Fruit fly (Drosophila melanogaster) whole organism, embryonic: ENCODE measurements around the gene CG15390.

ENCODE experiments used
- Antp ChIP-seq: fragments of 200-800 bp; sonication (Bioruptor generic); optimal IDR thresholded peaks from 3 replicates; lab custom pipeline; 2016; ENCODE audit warnings: missing biosample characterization, missing genetic modification characterization
- Bgb ChIP-seq: fragments of 200-800 bp; sonication (Bioruptor generic); IDR thresholded peaks from 2 replicates; pipeline ENCODE4 v1.3.6; 2022; ENCODE audit warnings: missing biosample characterization, missing genetic modification characterization; ENCODE audit not compliant: partially characterized antibody
- CG12391 ChIP-seq: fragments of 200-800 bp; sonication (Bioruptor generic); optimal IDR thresholded peaks from 3 replicates; lab custom pipeline; 2018; ENCODE audit warnings: missing biosample characterization, mild to moderate bottlenecking, missing genetic modification characterization, moderate library complexity
- CG13624 ChIP-seq: fragments of 200-800 bp; sonication (Bioruptor generic); optimal IDR thresholded peaks from 2 replicates; lab custom pipeline; 2016; ENCODE audit warnings: missing biosample characterization, missing genetic modification characterization
- CG13775 ChIP-seq: fragments of 200-800 bp; sonication (Bioruptor generic); optimal IDR thresholded peaks from 3 replicates; lab custom pipeline; 2017; ENCODE audit warnings: missing biosample characterization, mild to moderate bottlenecking, missing genetic modification characterization
- CG15011 ChIP-seq: fragments of 200-800 bp; sonication (Bioruptor generic); optimal IDR thresholded peaks from 3 replicates; lab custom pipeline; 2018; ENCODE audit warnings: missing biosample characterization, mild to moderate bottlenecking, missing genetic modification characterization
- CG15514 ChIP-seq: fragments of 200-800 bp; sonication (Bioruptor generic); optimal IDR thresholded peaks from 3 replicates; lab custom pipeline; 2017; ENCODE audit warnings: missing biosample characterization, missing genetic modification characterization, mild to moderate bottlenecking, moderate library complexity, missing genetic modification reagents
- CG16863 ChIP-seq: fragments of 200-800 bp; sonication (Bioruptor generic); optimal IDR thresholded peaks from 3 replicates; lab custom pipeline; 2016; ENCODE audit warnings: missing biosample characterization, missing genetic modification characterization
- CG1792 ChIP-seq: fragments of 200-800 bp; sonication (Bioruptor generic); optimal IDR thresholded peaks from 2 replicates; lab custom pipeline; 2016; ENCODE audit warnings: missing biosample characterization, missing genetic modification characterization
- CG1832 ChIP-seq: fragments of 200-800 bp; sonication (Bioruptor generic); optimal IDR thresholded peaks from 2 replicates; lab custom pipeline; 2017; ENCODE audit warnings: missing biosample characterization, mild to moderate bottlenecking, missing genetic modification characterization, inconsistent platforms
- CG18476 ChIP-seq: fragments of 200-800 bp; sonication (Bioruptor generic); optimal IDR thresholded peaks from 2 replicates; lab custom pipeline; 2016; ENCODE audit warnings: missing biosample characterization, mild to moderate bottlenecking, missing genetic modification characterization
- CG18764 ChIP-seq: fragments of 200-800 bp; sonication (Bioruptor generic); optimal IDR thresholded peaks from 3 replicates; lab custom pipeline; 2016; ENCODE audit warnings: missing biosample characterization, missing genetic modification characterization
- CG30403 ChIP-seq: fragments of 200-800 bp; sonication (Bioruptor generic); optimal IDR thresholded peaks from 3 replicates; lab custom pipeline; 2016; ENCODE audit warnings: missing biosample characterization, missing genetic modification characterization
- CG32532 ChIP-seq: fragments of 200-800 bp; sonication (Bioruptor generic); IDR thresholded peaks from 2 replicates; pipeline ENCODE4 v1.3.6; 2022; ENCODE audit warnings: missing biosample characterization, missing genetic modification characterization
- CG4360 ChIP-seq: fragments of 200-800 bp; sonication (Bioruptor generic); IDR thresholded peaks from 2 replicates; pipeline ENCODE4 v1.3.6; 2022; ENCODE audit warnings: missing biosample characterization, missing genetic modification characterization
- CG6689 ChIP-seq: fragments of 200-800 bp; sonication (Bioruptor generic); IDR thresholded peaks from 2 replicates; pipeline ENCODE4 v1.3.6; 2022; ENCODE audit warnings: missing biosample characterization, missing genetic modification characterization
- CG7786 ChIP-seq: fragments of 200-800 bp; sonication (Bioruptor generic); optimal IDR thresholded peaks from 2 replicates; lab custom pipeline; 2016; ENCODE audit warnings: missing biosample characterization, missing genetic modification characterization
- CG7839 ChIP-seq: fragments of 200-800 bp; sonication (Bioruptor generic); optimal IDR thresholded peaks from 3 replicates; lab custom pipeline; 2018; ENCODE audit warnings: missing biosample characterization, mild to moderate bottlenecking, missing genetic modification characterization, moderate library complexity
- CG8290 ChIP-seq, 3 experiments: fragments of 200-800 bp; sonication (Bioruptor generic); optimal IDR thresholded peaks; 2 replicates each; lab custom pipeline; 2016 to 2019; ENCODE audit warnings: missing biosample characterization in 3 of 3, missing genetic modification characterization in 3 of 3, mild to moderate bottlenecking in 2 of 3, moderate library complexity in 1 of 3
- CG8388 ChIP-seq: fragments of 200-800 bp; sonication (Bioruptor generic); optimal IDR thresholded peaks from 2 replicates; lab custom pipeline; 2019; ENCODE audit warnings: missing biosample characterization, mild to moderate bottlenecking, missing genetic modification characterization, moderate library complexity
- Camta ChIP-seq: fragments of 200-800 bp; sonication (Bioruptor generic); optimal IDR thresholded peaks from 2 replicates; lab custom pipeline; 2016; ENCODE audit warnings: missing biosample characterization, missing genetic modification characterization
- D19B ChIP-seq: fragments of 200-800 bp; sonication (Bioruptor generic); optimal IDR thresholded peaks from 2 replicates; lab custom pipeline; 2017; ENCODE audit warnings: missing biosample characterization, mild to moderate bottlenecking, missing genetic modification characterization
- Dll ChIP-seq: fragments of 200-800 bp; sonication (Bioruptor generic); IDR thresholded peaks from 4 replicates; pipeline ENCODE4 v1.3.6; 2022; ENCODE audit warnings: missing biosample characterization, missing genetic modification characterization; ENCODE audit not compliant: partially characterized antibody
- Ets65A ChIP-seq: fragments of 200-800 bp; sonication (Bioruptor generic); peaks from one replicate; lab custom pipeline; 2016; ENCODE audit warnings: missing biosample characterization, missing genetic modification characterization
- Ets97D ChIP-seq: fragments of 200-800 bp; sonication (Bioruptor generic); optimal IDR thresholded peaks from 3 replicates; lab custom pipeline; 2016; ENCODE audit warnings: missing biosample characterization, missing genetic modification characterization
- HLH54F ChIP-seq: fragments of 200-800 bp; sonication (Bioruptor generic); optimal IDR thresholded peaks from 3 replicates; lab custom pipeline; 2016; ENCODE audit warnings: missing biosample characterization, missing genetic modification characterization
- HmgZ ChIP-seq: fragments of 200-800 bp; sonication (Bioruptor generic); optimal IDR thresholded peaks from 2 replicates; lab custom pipeline; 2018; ENCODE audit warnings: missing biosample characterization, mild to moderate bottlenecking, missing genetic modification characterization
- MESR4 ChIP-seq: fragments of 200-800 bp; sonication (Bioruptor generic); optimal IDR thresholded peaks from 2 replicates; lab custom pipeline; 2018; ENCODE audit warnings: missing biosample characterization, mild to moderate bottlenecking, missing genetic modification characterization, moderate library complexity
- Max ChIP-seq: fragments of 200-800 bp; sonication (Bioruptor generic); optimal IDR thresholded peaks from 2 replicates; lab custom pipeline; 2016; ENCODE audit warnings: missing biosample characterization, mild to moderate bottlenecking, missing genetic modification characterization
- NK7.1 ChIP-seq: fragments of 200-800 bp; sonication (Bioruptor generic); optimal IDR thresholded peaks from 3 replicates; lab custom pipeline; 2016; ENCODE audit warnings: missing biosample characterization, missing genetic modification characterization
- Neu2 ChIP-seq: fragments of 200-800 bp; sonication (Bioruptor generic); optimal IDR thresholded peaks from 3 replicates; lab custom pipeline; 2016; ENCODE audit warnings: missing biosample characterization, missing genetic modification characterization, borderline replicate concordance
- Rfx ChIP-seq: fragments of 200-800 bp; sonication (Bioruptor generic); IDR thresholded peaks from 2 replicates; pipeline ENCODE4 v1.3.6; 2022; ENCODE audit warnings: missing biosample characterization, missing genetic modification characterization
- Spps ChIP-seq: fragments of 200-800 bp; sonication (Bioruptor generic); optimal IDR thresholded peaks from 2 replicates; lab custom pipeline; 2018; ENCODE audit warnings: missing biosample characterization, mild to moderate bottlenecking, missing genetic modification characterization
- ash1 ChIP-seq: fragments of 200-800 bp; sonication (Bioruptor generic); optimal IDR thresholded peaks from 2 replicates; lab custom pipeline; 2018; ENCODE audit warnings: missing biosample characterization, mild to moderate bottlenecking, missing genetic modification characterization
- emc ChIP-seq: fragments of 200-800 bp; sonication (Bioruptor generic); optimal IDR thresholded peaks from 2 replicates; lab custom pipeline; 2016; ENCODE audit warnings: missing biosample characterization, missing genetic modification characterization
- ems ChIP-seq: fragments of 200-800 bp; sonication (Bioruptor generic); optimal IDR thresholded peaks from 3 replicates; lab custom pipeline; 2016; ENCODE audit warnings: missing biosample characterization, missing genetic modification characterization
- fd3F ChIP-seq: fragments of 200-800 bp; sonication (Bioruptor generic); optimal IDR thresholded peaks from 2 replicates; lab custom pipeline; 2018; ENCODE audit warnings: missing biosample characterization, mild to moderate bottlenecking, missing genetic modification characterization, moderate library complexity
- gro ChIP-seq: fragments of 200-800 bp; sonication (Bioruptor generic); optimal IDR thresholded peaks from 2 replicates; lab custom pipeline; 2016; ENCODE audit warnings: missing biosample characterization, missing genetic modification characterization
- her ChIP-seq: fragments of 200-800 bp; sonication (Bioruptor generic); optimal IDR thresholded peaks from 2 replicates; lab custom pipeline; 2016; ENCODE audit warnings: missing biosample characterization, missing genetic modification characterization
- lola ChIP-seq, 3 experiments: fragments of >200 bp in 2 of 3; fragments of 200-800 bp in 1 of 3; sonication (Bioruptor generic) in 1 of 3; optimal IDR thresholded peaks; 2 replicates each; lab custom pipeline; 2017 to 2019; ENCODE audit warnings: missing biosample characterization in 3 of 3, missing genetic modification characterization in 3 of 3, mild to moderate bottlenecking in 1 of 3, moderate library complexity in 1 of 3
- mld ChIP-seq: fragments of 200-800 bp; sonication (Bioruptor generic); IDR thresholded peaks from 3 replicates; pipeline ENCODE4 v1.3.6; 2022; ENCODE audit warnings: missing biosample characterization, missing genetic modification characterization; ENCODE audit not compliant: partially characterized antibody
- org-1 ChIP-seq: fragments of 200-800 bp; sonication (Bioruptor generic); optimal IDR thresholded peaks from 2 replicates; lab custom pipeline; 2017; ENCODE audit warnings: missing biosample characterization, missing genetic modification characterization
- p53 ChIP-seq: fragments of 200-800 bp; sonication (Bioruptor generic); optimal IDR thresholded peaks from 2 replicates; lab custom pipeline; 2016; ENCODE audit warnings: missing biosample characterization, missing genetic modification characterization
- prd ChIP-seq, 3 experiments: fragments of >200 bp in 2 of 3; fragments of 200-800 bp in 1 of 3; sonication (Bioruptor generic) in 1 of 3; optimal IDR thresholded peaks in 2 of 3; IDR thresholded peaks in 1 of 3; 2 replicates in 2 of 3; 3 replicates in 1 of 3; pipeline versions ENCODE4 v1.3.6 to Lab custom; 2017 to 2022; ENCODE audit warnings: missing biosample characterization in 1 of 3, missing genetic modification characterization in 1 of 3
- schlank ChIP-seq: fragments of 200-800 bp; sonication (Bioruptor generic); optimal IDR thresholded peaks from 2 replicates; lab custom pipeline; 2018; ENCODE audit warnings: missing biosample characterization, mild to moderate bottlenecking, missing genetic modification characterization
- sima ChIP-seq: fragments of 200-800 bp; sonication (Bioruptor generic); optimal IDR thresholded peaks from 2 replicates; lab custom pipeline; 2016; ENCODE audit warnings: missing biosample characterization, missing genetic modification characterization
- slbo ChIP-seq: fragments of 200-800 bp; sonication (Bioruptor generic); IDR thresholded peaks from 2 replicates; pipeline ENCODE4 v1.3.6; 2022; ENCODE audit warnings: missing biosample characterization, missing genetic modification characterization
- sqz ChIP-seq: fragments of 200-800 bp; sonication (Bioruptor generic); optimal IDR thresholded peaks from 3 replicates; lab custom pipeline; 2018; ENCODE audit warnings: missing biosample characterization, mild to moderate bottlenecking, missing genetic modification characterization
- stwl ChIP-seq: fragments of 200-800 bp; sonication (Bioruptor generic); optimal IDR thresholded peaks from 3 replicates; lab custom pipeline; 2018; ENCODE audit warnings: missing biosample characterization, mild to moderate bottlenecking, missing genetic modification characterization, moderate library complexity

CG15390 gene

DNA sequence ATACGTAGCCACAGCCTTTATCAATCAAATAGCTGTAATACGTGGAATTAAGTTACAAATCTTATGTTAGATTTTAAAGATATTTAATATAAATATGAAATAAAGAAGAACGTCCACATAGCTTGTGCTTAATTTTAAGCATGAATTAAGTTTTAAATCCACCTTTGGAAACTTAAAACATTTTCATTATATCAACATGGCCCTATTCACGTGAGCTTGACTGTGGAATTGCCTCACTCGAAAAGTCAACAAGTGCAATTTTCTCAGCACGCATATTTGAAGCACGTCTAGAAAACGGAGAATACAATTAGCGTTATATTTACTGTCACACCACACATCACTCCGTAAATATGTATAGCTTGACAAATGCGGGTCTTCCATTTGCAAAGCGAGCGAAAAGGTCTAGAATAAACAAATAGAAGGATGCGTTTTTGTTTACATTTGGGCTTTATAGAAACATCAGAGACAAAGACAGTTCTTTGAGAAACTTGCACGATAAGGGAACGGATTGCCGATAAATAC, 10.8 kb upstream of the CG15390 start (continued):
- TF ChIP-seq CG18476 (GFP tag; lab: Kevin White, UChicago) (peak; percentile 88), org-1 (GFP tag; lab: Kevin White, UChicago) (peak; percentile 77), CG6689 (GFP tag; lab: Robert Waterston, UW) (peak; percentile 85), NK7.1 (GFP tag; lab: Kevin White, UChicago) (peak; percentile 61), schlank (tag; lab: Kevin White, UChicago) (peak; percentile 51), Camta (peak; percentile 72), CG8388 (GFP tag; lab: Kevin White, UChicago) (peak; percentile 92), CG7839 (tag; lab: Kevin White, UChicago) (peak; percentile 95), CG7786 (no peak), prd (optimal IDR thresholded peaks at IDR 0.05; lab: Kevin White, UChicago) (no peak), prd (GFP tag; IDR thresholded peaks at IDR 0.05; lab: Robert Waterston, UW) (peak; percentile 86), CG18764 (GFP tag; lab: Kevin White, UChicago) (peak; percentile 82), lola (GFP tag; optimal IDR thresholded peaks at IDR 0.05; lab: Kevin White, UChicago) (peak in 1 of 3 experiments; percentile 90), Ets97D (peak; percentile 48), sima (GFP tag; lab: Kevin White, UChicago) (peak; percentile 25), HLH54F (peak; percentile 5), her (GFP tag; lab: Kevin White, UChicago) (no peak), D19B (peak; percentile 73), CG15011 (GFP tag; lab: Kevin White, UChicago) (peak; percentile 84), Neu2 (GFP tag; lab: Kevin White, UChicago) (no peak), slbo (GFP tag; lab: Robert Waterston, UW) (peak; percentile 85), Spps (tag; lab: Kevin White, UChicago) (peak; percentile 83), ash1 (GFP tag; lab: Kevin White, UChicago) (no peak), CG16863 (GFP tag; lab: Kevin White, UChicago) (peak; percentile 18), emc (GFP tag; lab: Kevin White, UChicago) (no peak), gro (GFP tag; lab: Kevin White, UChicago) (no peak), CG8290 (GFP tag; optimal IDR thresholded peaks at IDR 0.05; lab: Kevin White, UChicago) (peak; percentile 51), CG8290 (tag; optimal IDR thresholded peaks at IDR 0.05; lab: Kevin White, UChicago) (peak; percentile 24 to 63), Ets65A (GFP tag; lab: Kevin White, UChicago) (peak; percentile 83), fd3F (GFP tag; lab: Kevin White, UChicago) (peak; percentile 89), CG32532 (GFP tag; lab: Robert Waterston, UW) (peak; percentile 88), sqz (GFP tag; lab: Kevin White, UChicago) (peak; percentile 81), CG15514 (peak; percentile 80), CG13775 (GFP tag; lab: Kevin White, UChicago) (peak; percentile 85), Rfx (GFP tag; lab: Robert Waterston, UW) (peak; percentile 82), CG1832 (GFP tag; lab: Kevin White, UChicago) (no peak), ems (GFP tag; lab: Kevin White, UChicago) (peak; percentile 68), CG30403 (GFP tag; lab: Kevin White, UChicago) (peak; percentile 82), mld (GFP tag; lab: Robert Waterston, UW) (no peak), Dll (no peak), p53 (no peak), HmgZ (tag; lab: Kevin White, UChicago) (peak; percentile 91), MESR4 (GFP tag; lab: Kevin White, UChicago) (no peak), Max (GFP tag; lab: Kevin White, UChicago) (peak; percentile 87), CG4360 (peak; percentile 80), CG1792 (GFP tag; lab: Kevin White, UChicago) (peak; percentile 25), Antp (GFP tag; lab: Kevin White, UChicago) (peak; percentile 26), CG13624 (GFP tag; lab: Kevin White, UChicago) (peak; percentile 45), CG12391 (tag; lab: Kevin White, UChicago) (peak; percentile 89), Bgb (GFP tag; lab: Robert Waterston, UW) (no peak), stwl (peak; percentile 31)
